Worm (Caenorhabditis elegans): ENCODE measurements around the gene F39E9.6.

F39E9.6 gene

DNA sequence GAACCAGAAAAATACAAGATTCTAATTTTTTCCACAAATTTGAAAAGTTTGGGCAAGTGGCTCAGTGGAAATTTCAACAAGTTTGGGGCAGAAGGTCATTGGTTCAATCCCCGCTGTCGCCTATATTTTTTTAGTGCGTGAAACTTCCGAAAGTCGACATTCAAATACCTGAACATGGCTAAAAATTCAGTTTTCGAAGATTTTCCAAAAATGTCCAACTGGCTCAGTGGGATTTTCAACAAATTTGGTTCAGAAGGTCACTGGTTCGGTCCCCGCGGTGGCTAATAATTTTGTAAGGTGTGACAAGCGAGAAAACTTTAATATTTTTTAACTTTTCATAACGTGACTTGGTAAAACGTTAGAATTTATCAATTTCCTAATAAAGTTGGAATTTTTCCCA lies 48.6 kb downstream of the F39E9.6 start:
- TF ChIP-seq ceh-28 (tag; optimal IDR thresholded peaks at IDR 0.05) (no peak), Y48G9A.11 (GFP tag; IDR thresholded peaks at IDR 0.05) (no peak), nhr-48 (tag; optimal IDR thresholded peaks at IDR 0.05) (no peak), mxl-2 (GFP tag; conservative IDR thresholded peaks at IDR 0.05) (no peak), nhr-25 (tag; optimal IDR thresholded peaks at IDR 0.05; ENCODE audit: borderline replicate concordance, insufficient read depth) (no peak), php-3 (GFP tag; IDR thresholded peaks at IDR 0.05) (no peak), tra-1 (GFP tag; IDR thresholded peaks at IDR 0.05) (no peak), F26F4.8 (GFP tag; conservative IDR thresholded peaks at IDR 0.05) (no peak), dpl-1 (GFP tag; optimal IDR thresholded peaks at IDR 0.05) (no peak), dmd-8 (GFP tag; IDR thresholded peaks at IDR 0.05) (no peak), ztf-11 (tag; optimal IDR thresholded peaks at IDR 0.05) (no peak)

DNA sequence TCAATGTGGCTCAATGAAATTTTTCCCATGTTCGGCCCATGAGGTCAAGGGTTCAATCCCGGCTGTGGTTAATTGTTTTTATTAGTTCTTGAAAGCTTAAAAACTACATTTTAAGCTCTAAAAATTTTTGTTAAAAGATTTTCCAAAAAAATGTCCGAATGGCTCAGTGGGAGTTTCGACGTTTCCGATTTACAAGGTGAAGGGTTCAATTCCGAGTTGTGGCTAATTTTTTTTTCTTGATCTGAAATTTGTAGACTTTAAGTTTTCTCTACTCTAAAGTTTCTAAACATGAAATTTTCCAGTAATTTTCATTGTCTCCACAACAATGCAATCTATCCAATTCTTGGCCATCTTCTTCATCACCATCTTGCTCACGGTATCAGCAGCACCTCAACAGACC lies 50.8 kb downstream of the F39E9.6 start, which contains the start of gene F02E11.2:
Gene F02E11.2 (plus strand): TSS at position 301 of the 400 bp plus-strand sequence.
- TF ChIP-seq php-3 (GFP tag; IDR thresholded peaks at IDR 0.05) = no peak
- TF ChIP-seq duxl-1 (tag; optimal IDR thresholded peaks at IDR 0.05; ENCODE audit: poor library complexity) = no peak
- TF ChIP-seq lin-13 (GFP tag; optimal IDR thresholded peaks at IDR 0.05) = no peak
- no peak for TF ChIP-seq egl-27 (tag; optimal IDR thresholded peaks at IDR 0.05)
- no peak for TF ChIP-seq daf-16 (GFP tag; optimal IDR thresholded peaks at IDR 0.05)
- no peak for TF ChIP-seq daf-16 (tag; optimal IDR thresholded peaks at IDR 0.05)
- TF ChIP-seq Y5F2A.4 (GFP tag; optimal IDR thresholded peaks at IDR 0.05) = no peak
- no peak for TF ChIP-seq ces-1 (GFP tag; optimal IDR thresholded peaks at IDR 0.05)
- TF ChIP-seq madf-9 (GFP tag; conservative IDR thresholded peaks at IDR 0.05) = no peak
- TF ChIP-seq ZK337.2 (GFP tag; IDR thresholded peaks at IDR 0.05) = no peak
- TF ChIP-seq lim-7 (GFP tag; IDR thresholded peaks at IDR 0.05) = no peak
- no peak for TF ChIP-seq Y75B8A.6 (GFP tag; IDR thresholded peaks at IDR 0.05)
- no peak for TF ChIP-seq dve-1 (tag; optimal IDR thresholded peaks at IDR 0.05; ENCODE audit: insufficient read depth)
- no peak for TF ChIP-seq lsy-2 (tag; optimal IDR thresholded peaks at IDR 0.05)
- no peak for TF ChIP-seq lin-29 (GFP tag; IDR thresholded peaks at IDR 0.05)
